Worm (Caenorhabditis elegans) whole organism, dauer: ENCODE results near the gene garr-1.

Source experiments
- unc-62 ChIP-seq: sonication (generic microtip); optimal IDR thresholded peaks from 2 replicates; lab custom pipeline; 2017; ENCODE audit warnings: missing biosample characterization, missing genetic modification reagents, missing genetic modification characterization

Gene garr-1

ce11 chrIV:410420-410891 lies 15.5 kb upstream of the garr-1 start, which contains the start of gene T07A9.12:
TSS of gene T07A9.12 (plus strand) at chrIV:410867.
- TF ChIP-seq unc-62 (GFP tag; lab: Kevin White, UChicago): no peak

DNA sequence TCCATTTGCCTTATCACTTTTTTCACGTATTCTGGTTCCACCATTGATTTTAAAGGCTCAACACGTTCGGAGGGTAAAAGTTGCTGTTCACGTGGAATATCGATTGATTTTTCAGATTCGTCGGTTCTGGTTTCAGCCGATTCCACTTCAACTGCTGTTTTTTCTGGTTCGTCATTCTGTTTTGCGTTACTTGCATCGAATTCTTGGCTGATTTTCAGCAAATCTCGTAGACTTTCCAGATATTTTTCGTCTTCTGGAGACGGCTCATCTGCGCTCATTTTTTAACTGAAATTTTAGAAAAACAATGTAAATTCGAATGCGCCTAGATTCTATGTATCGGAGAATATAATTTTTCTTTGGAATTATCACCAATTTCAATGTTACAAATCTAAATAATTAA lies 6.3 kb upstream of the garr-1 start, which contains the start of gene eri-1:
Gene eri-1, minus strand, starts transcription at position 285 of the 400 bp plus-strand sequence.
- no peak for TF ChIP-seq unc-62 (GFP tag; lab: Kevin White, UChicago)

DNA sequence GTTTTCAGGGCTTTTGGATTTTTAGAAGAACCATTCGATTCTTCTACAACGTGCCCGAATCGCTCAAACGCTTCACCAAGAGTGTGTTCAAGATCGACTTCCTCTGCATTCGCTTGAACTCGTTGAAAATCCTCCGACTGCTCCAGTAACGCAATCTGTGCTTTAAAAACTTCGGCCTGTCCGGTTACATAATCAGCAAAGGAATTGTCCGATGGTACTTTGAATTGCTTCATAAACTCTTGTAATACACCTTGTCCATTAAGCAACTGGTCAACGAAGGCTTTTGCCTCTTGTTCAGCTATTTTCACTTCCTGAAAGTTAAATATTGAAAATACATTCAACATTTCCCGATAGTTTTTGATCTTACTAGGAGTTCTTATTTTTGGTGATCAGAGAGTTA lies 5.3 kb upstream of the garr-1 start:
- no peak for TF ChIP-seq unc-62 (GFP tag; lab: Kevin White, UChicago)

- no peak for TF ChIP-seq unc-62 (GFP tag; lab: Kevin White, UChicago)
Measured at ce11 chrIV:422112-422511, 3.9 kb upstream of the garr-1 start.

DNA sequence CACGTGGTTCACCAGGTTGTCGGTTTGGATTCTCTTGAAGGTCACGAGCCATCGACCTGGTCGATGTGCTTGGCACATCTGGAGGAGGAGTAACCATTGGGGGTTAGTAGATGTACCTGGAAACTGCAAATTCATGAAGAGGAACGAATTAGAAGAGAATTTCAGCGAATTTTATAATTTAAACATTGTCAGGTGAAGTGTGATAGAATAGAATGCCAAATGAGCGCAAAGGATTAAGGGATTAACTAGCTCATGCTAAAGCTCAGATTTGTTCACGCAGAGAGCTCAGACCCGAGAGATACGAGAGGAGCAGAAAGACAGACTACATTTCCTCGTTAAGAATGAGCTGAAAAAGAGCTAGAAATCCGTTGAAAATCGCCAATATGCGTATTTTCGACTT lies 916 bp upstream of the garr-1 start, which contains the start of gene daf-18:
Gene daf-18, minus strand, starts transcription at position 126 of the 400 bp plus-strand sequence.
- no peak for TF ChIP-seq unc-62 (GFP tag; lab: Kevin White, UChicago)

DNA sequence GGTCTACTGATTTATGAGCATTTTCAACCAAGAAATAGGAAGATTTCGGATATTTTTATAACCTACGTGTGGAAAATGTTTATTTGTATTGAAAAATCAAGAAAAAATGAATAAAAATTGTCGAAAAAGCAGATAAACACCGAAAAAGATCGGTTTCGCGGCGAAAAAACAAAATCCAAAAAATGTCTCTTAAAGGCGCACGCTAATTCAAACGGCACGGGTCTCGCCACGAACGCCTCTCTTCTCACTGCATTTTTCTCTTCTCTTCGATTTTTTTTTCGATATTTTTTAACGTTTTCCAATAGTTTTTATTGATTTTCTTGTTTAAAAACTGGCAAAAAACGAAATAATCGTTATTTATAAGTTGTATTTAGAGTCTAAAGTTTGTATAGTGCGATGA lies 422 bp upstream of the garr-1 start:
- no peak for TF ChIP-seq unc-62 (GFP tag; lab: Kevin White, UChicago)

- TF ChIP-seq unc-62 (GFP tag; lab: Kevin White, UChicago): no peak
Measured at ce11 chrIV:426597-426996, 629 bp downstream of the garr-1 start.

DNA sequence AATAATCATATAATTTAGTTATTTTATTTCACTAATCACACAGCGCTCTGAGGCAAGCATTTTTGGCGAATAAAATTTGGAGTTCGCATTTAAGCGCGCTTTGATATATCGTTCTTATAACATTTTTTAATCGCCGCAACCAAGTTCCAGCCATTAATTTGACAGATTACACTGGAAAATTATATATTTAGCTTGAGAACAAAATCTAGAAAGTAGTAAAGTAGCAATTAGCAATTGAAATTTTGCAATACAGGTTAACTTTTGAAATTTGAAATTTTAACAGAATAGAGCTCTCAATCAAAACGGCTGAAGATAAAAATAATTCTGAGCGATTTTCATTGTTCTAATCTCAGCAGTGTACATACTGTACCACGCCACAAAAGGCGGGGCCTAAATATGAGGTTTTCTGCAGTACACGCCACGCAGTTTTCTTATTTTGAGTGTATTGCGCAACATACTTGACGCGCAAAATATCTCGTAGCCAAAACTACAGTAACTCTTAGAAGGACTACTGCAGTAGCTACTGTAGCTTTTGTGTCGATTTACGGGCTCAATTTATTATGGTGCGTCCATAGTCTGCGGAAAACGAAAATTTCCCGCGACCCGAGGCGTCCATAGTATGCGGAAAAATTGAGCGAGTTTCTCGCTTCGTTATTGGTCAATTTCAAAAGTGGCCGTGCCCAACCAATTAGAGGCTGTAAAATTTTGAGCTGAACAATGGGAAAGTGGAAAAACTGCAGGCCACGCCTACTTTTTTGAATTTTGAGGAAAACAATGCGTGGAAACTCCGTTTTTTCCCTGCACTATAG lies 1.3 kb downstream of the garr-1 start:
- TF ChIP-seq unc-62 (GFP tag; lab: Kevin White, UChicago): no peak

DNA sequence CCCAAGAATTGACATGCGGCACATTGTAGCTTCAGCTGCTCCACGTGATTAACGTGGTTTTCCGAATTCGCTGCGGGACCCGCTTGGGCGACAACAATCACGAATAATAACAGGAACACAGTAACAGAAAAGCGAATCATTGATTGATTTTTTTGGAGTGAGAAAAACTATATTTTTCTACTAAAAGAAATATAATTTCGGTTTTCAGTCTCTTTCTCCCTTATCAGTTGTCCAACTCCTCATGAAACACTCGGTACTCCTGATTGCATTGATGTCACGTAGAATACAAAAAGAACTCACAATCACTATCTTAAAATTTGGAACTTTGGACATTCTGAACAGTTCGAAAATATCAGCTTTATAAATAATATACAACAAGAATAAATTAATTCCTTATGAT lies 2.9 kb downstream of the garr-1 start, which contains the start of gene Y66H1A.5:
Gene Y66H1A.5, minus strand, starts transcription at position 265 of the 400 bp plus-strand sequence.
- no peak for TF ChIP-seq unc-62 (GFP tag; lab: Kevin White, UChicago)

DNA sequence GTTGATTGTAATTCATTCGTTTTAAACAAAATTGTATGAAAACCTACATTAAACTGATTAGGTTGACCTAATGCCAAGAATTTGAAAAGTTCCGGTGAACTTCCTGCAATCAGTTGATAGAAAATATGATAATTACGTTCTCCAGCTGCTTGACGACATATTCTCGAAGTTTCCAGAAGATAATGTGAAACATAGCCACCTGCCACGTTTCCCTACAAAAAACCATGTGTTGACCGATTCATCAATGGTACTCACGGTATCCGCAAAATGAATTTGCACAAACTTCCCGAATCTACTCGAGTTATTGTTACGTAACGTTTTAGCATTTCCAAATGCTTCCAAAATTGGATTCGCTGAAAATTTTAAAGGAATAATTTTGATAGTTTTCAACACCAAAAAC lies 12.4 kb downstream of the garr-1 start:
- no peak for TF ChIP-seq unc-62 (GFP tag; lab: Kevin White, UChicago)

ce11 chrIV:440509-440908 lies 14.5 kb downstream of the garr-1 start, which contains the start of gene hum-8:
TSS of gene hum-8 (minus strand) at chrIV:440554.
- no peak for TF ChIP-seq unc-62 (GFP tag; lab: Kevin White, UChicago)

DNA sequence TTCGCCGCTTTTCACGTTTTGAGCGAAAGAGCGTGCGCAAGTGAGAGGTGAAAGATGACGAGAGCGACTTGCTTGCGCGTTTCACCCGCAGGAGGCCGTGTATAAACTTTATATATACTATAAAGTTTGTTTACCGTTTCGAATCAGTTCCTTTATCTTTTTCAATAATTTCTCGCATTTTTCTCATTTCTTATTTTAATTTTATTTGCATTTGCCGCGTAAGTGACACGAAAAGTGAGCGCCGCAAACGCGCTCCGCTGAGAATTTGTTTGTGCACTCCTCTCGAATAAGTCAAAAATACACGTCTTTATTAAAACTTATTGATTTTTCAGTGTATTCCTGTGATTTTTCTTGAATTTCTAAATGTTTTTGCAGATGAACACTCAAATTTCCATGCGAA lies 17.7 kb downstream of the garr-1 start, which contains the start of gene mrpl-55:
Gene mrpl-55, plus strand, starts transcription at position 364 of the 400 bp plus-strand sequence.
- no peak for TF ChIP-seq unc-62 (GFP tag; lab: Kevin White, UChicago)

- TF ChIP-seq unc-62 (GFP tag; lab: Kevin White, UChicago): no peak
Measured at ce11 chrIV:445377-445776, 19.4 kb downstream of the garr-1 start, which contains the start of gene dpm-1. TSS of gene dpm-1 (plus strand) at chrIV:445677.

- no peak for TF ChIP-seq unc-62 (GFP tag; lab: Kevin White, UChicago)
Measured at ce11 chrIV:454816-455215, 28.8 kb downstream of the garr-1 start, which contains the start of the genes Y66H1A.8 and M04G7.5. TSS of gene Y66H1A.8 (minus strand) at chrIV:454916. TSS of gene M04G7.5 (plus strand) at chrIV:455073.

DNA sequence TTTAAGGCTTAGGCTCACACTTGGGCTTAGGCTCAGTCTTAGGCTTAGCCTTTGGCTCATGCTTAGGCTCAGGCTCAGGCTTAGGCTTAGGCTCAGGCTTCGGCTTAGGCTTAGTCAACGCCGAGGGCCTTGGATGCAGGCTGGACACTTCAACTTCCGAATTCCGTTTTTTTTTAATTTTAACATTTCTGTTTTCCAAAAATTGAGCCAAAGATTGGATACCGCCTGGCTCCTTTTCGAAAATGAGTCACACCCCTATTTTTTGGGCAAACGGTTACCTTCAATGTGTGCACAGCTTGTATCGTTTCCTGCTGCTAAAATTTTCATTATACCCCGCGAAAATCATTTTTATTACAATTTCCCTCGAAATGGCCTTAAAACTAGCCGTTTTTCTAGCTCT lies 29.5 kb downstream of the garr-1 start, which contains the start of gene M04G7.1:
Gene M04G7.1, plus strand, starts transcription at position 301 of the 400 bp plus-strand sequence.
- TF ChIP-seq unc-62 (GFP tag; lab: Kevin White, UChicago): no peak

ce11 chrIV:460614-461079 lies 34.7 kb downstream of the garr-1 start, which contains the start of gene M04G7.2:
TSS of gene M04G7.2 (minus strand) at chrIV:461029.
- no peak for TF ChIP-seq unc-62 (GFP tag; lab: Kevin White, UChicago)
